Worm (Caenorhabditis elegans) whole organism, L4/young adult: Measurements from ENCODE around the gene psa-3.

ENCODE experiments used
- W03F9.2 ChIP-seq: fragments of 150-350 bp; optimal IDR thresholded peaks from 2 replicates; lab custom pipeline; 2014; ENCODE audit warnings: missing biosample characterization, missing genetic modification characterization
- dao-5 ChIP-seq: sonication (generic microtip); optimal IDR thresholded peaks from 2 replicates; lab custom pipeline; 2016; ENCODE audit warnings: missing genotype, missing genetic modification characterization, moderate library complexity, missing compliant biosample characterization
- him-1 ChIP-seq: sonication (generic microtip); optimal IDR thresholded peaks from 2 replicates; lab custom pipeline; 2016; ENCODE audit warnings: missing genotype, missing genetic modification reagents, missing genetic modification characterization, missing compliant biosample characterization

DNA sequence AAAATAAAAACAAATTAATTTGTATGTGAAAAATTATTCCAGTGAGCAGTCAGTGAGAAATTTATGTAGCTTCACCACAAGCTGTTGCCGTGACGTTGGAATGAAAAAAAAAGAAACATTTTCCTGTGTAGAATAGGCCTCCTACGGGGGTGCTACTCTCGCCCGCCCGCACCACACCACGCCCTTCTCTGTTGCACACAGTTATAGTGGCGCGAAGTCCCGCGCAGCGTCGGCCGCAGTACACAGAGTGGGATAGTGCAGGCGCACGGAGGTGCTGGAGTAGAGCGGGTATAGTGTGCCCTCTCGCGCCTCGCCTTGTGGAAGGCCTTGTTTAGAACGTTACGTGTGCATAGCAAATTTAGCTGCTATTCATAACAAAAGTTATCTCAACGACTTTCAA is 31.0 kb downstream of the psa-3 start:
- TF ChIP-seq him-1, result no peak
- TF ChIP-seq W03F9.2 (tag; lab: Kevin White, UChicago), result no peak
- TF ChIP-seq dao-5, result no peak
